Fruit fly (Drosophila melanogaster) whole organism, wandering third instar larva: ENCODE results near the gene CG42299.

Experiments used
- Abd-B ChIP-seq: fragments of >200 bp; optimal IDR thresholded peaks from 2 replicates; lab custom pipeline; 2017; ENCODE audit warnings: missing biosample characterization, missing genetic modification characterization
- CG9705 ChIP-seq: fragments of 200-800 bp; sonication (Bioruptor generic); optimal IDR thresholded peaks from 2 replicates; lab custom pipeline; 2018; ENCODE audit warnings: missing biosample characterization, mild to moderate bottlenecking, missing genetic modification characterization
- Dfd ChIP-seq: fragments of >200 bp; optimal IDR thresholded peaks from 2 replicates; lab custom pipeline; 2017; ENCODE audit warnings: missing biosample characterization, missing genetic modification characterization
- Dif ChIP-seq: fragments of 200-275, 200-300 bp; sonication (Bioruptor generic); optimal IDR thresholded peaks from 2 replicates; lab custom pipeline; 2018; ENCODE audit warnings: missing biosample characterization, missing genetic modification characterization; ENCODE audit not compliant: partially characterized antibody
- GATAd ChIP-seq: sonication (Bioruptor generic); optimal IDR thresholded peaks from 2 replicates; lab custom pipeline; 2016; ENCODE audit warnings: missing biosample characterization, missing genetic modification characterization
- HLH106 ChIP-seq: fragments of 200-800 bp; optimal IDR thresholded peaks from 3 replicates; lab custom pipeline; 2019; ENCODE audit warnings: missing biosample characterization, mild to moderate bottlenecking, missing genetic modification characterization, moderate library complexity
- Hnf4 ChIP-seq: fragments of 200-800 bp; sonication (Bioruptor generic); optimal IDR thresholded peaks from 2 replicates; lab custom pipeline; 2016; ENCODE audit warnings: missing biosample characterization, mild to moderate bottlenecking, missing genetic modification characterization
- Hr83 ChIP-seq: fragments of 200-300 bp; sonication (Bioruptor generic); optimal IDR thresholded peaks from 2 replicates; lab custom pipeline; 2016; ENCODE audit warnings: missing biosample characterization, mild to moderate bottlenecking, missing genetic modification characterization, moderate library complexity; ENCODE audit not compliant: poor library complexity, severe bottlenecking
- Jra ChIP-seq: sonication (Bioruptor generic); optimal IDR thresholded peaks from 2 replicates; lab custom pipeline; 2016; ENCODE audit warnings: missing biosample characterization, missing genetic modification characterization
- Mio ChIP-seq: sonication (Bioruptor generic); optimal IDR thresholded peaks from 2 replicates; lab custom pipeline; 2016; ENCODE audit warnings: missing biosample characterization, missing genetic modification characterization
- Myc ChIP-seq: fragments of >200 bp; optimal IDR thresholded peaks from 2 replicates; lab custom pipeline; 2017
- N ChIP-seq: fragments of >200 bp; optimal IDR thresholded peaks from 2 replicates; lab custom pipeline; 2018; ENCODE audit warnings: missing biosample characterization, missing external identifiers, missing genetic modification characterization
- OdsH ChIP-seq: fragments of 200-800 bp; sonication (Bioruptor generic); optimal IDR thresholded peaks from 2 replicates; lab custom pipeline; 2016; ENCODE audit warnings: missing biosample characterization, mild to moderate bottlenecking, missing genetic modification characterization
- Rel ChIP-seq, 2 experiments: fragments of 200-800 bp; sonication (Bioruptor generic) in 1 of 2; optimal IDR thresholded peaks; 2 replicates in 1 of 2; 3 replicates in 1 of 2; lab custom pipeline; 2016 to 2019; ENCODE audit warnings: mild to moderate bottlenecking in 2 of 2, missing biosample characterization in 2 of 2, missing genetic modification characterization in 2 of 2, moderate library complexity in 1 of 2
- Sp1 ChIP-seq: fragments of 200-800 bp; sonication (Bioruptor generic); optimal IDR thresholded peaks from 3 replicates; lab custom pipeline; 2019; ENCODE audit warnings: missing biosample characterization, mild to moderate bottlenecking, missing genetic modification characterization, moderate library complexity
- Vsx2 ChIP-seq: fragments of 200-300, 225-300 bp; sonication (Bioruptor generic); optimal IDR thresholded peaks from 2 replicates; lab custom pipeline; 2018; ENCODE audit warnings: missing biosample characterization, missing genetic modification characterization; ENCODE audit not compliant: partially characterized antibody
- br ChIP-seq: fragments of 200-800 bp; sonication (Bioruptor generic); optimal IDR thresholded peaks from 2 replicates; lab custom pipeline; 2016; ENCODE audit warnings: missing biosample characterization, missing genetic modification characterization
- dl ChIP-seq, 2 experiments: fragments of 175-275, 200-275 bp in 1 of 2; fragments of 200-275 bp in 1 of 2; sonication (Bioruptor generic); optimal IDR thresholded peaks; lab custom pipeline; 2018; ENCODE audit warnings: mild to moderate bottlenecking in 2 of 2, missing biosample characterization in 2 of 2, missing genetic modification characterization in 2 of 2, moderate library complexity in 2 of 2; ENCODE audit not compliant: partially characterized antibody in 2 of 2, insufficient read depth in 1 of 2
- dmrt93B ChIP-seq: fragments of 200-800 bp; sonication (Bioruptor generic); optimal IDR thresholded peaks from 2 replicates; lab custom pipeline; 2018; ENCODE audit warnings: missing biosample characterization, mild to moderate bottlenecking, missing genetic modification characterization
- dsf ChIP-seq: sonication (Bioruptor generic); optimal IDR thresholded peaks from 2 replicates; lab custom pipeline; 2016; ENCODE audit warnings: missing biosample characterization, missing genetic modification characterization, borderline replicate concordance
- ey ChIP-seq: fragments of 200-800 bp; sonication (Bioruptor generic); optimal IDR thresholded peaks from 2 replicates; lab custom pipeline; 2016; ENCODE audit warnings: missing biosample characterization, missing genetic modification characterization
- foxo ChIP-seq, 2 experiments: fragments of 200-800 bp; sonication (Bioruptor generic); optimal IDR thresholded peaks; 2 replicates in 1 of 2; 3 replicates in 1 of 2; lab custom pipeline; 2016 to 2017; ENCODE audit warnings: missing biosample characterization in 2 of 2, missing genetic modification characterization in 2 of 2
- fru ChIP-seq: fragments of 200-800 bp; sonication (Bioruptor generic); optimal IDR thresholded peaks from 3 replicates; lab custom pipeline; 2016; ENCODE audit warnings: missing biosample characterization, mild to moderate bottlenecking, missing genetic modification characterization
- h ChIP-seq: fragments of 200-800 bp; sonication (Bioruptor generic); optimal IDR thresholded peaks from 3 replicates; lab custom pipeline; 2016; ENCODE audit warnings: missing biosample characterization, mild to moderate bottlenecking, missing genetic modification characterization
- jim ChIP-seq: fragments of 175-275, 200-325 bp; sonication (Bioruptor generic); optimal IDR thresholded peaks from 2 replicates; lab custom pipeline; 2016; ENCODE audit warnings: missing biosample characterization, mild to moderate bottlenecking, missing genetic modification characterization
- lola ChIP-seq: fragments of >200 bp; optimal IDR thresholded peaks from 2 replicates; lab custom pipeline; 2017; ENCODE audit warnings: missing biosample characterization, missing genetic modification characterization
- pan ChIP-seq: fragments of >200 bp; optimal IDR thresholded peaks from 2 replicates; lab custom pipeline; 2017
- psq ChIP-seq: fragments of 200-800 bp; sonication (Bioruptor generic); optimal IDR thresholded peaks from 3 replicates; lab custom pipeline; 2017; ENCODE audit warnings: missing biosample characterization, mild to moderate bottlenecking, missing genetic modification characterization, moderate library complexity
- rgr ChIP-seq: fragments of 200-800 bp; sonication (Bioruptor generic); optimal IDR thresholded peaks from 3 replicates; lab custom pipeline; 2016; ENCODE audit warnings: missing biosample characterization, mild to moderate bottlenecking, missing genetic modification characterization
- sage ChIP-seq: fragments of 200-800 bp; sonication (Bioruptor generic); optimal IDR thresholded peaks from 2 replicates; lab custom pipeline; 2016; ENCODE audit warnings: missing biosample characterization, mild to moderate bottlenecking, missing genetic modification characterization
- sv ChIP-seq: fragments of 200-800 bp; sonication (Bioruptor generic); optimal IDR thresholded peaks from 3 replicates; lab custom pipeline; 2016; ENCODE audit warnings: missing biosample characterization, missing genetic modification characterization
- tai ChIP-seq: sonication (Bioruptor generic); optimal IDR thresholded peaks from 2 replicates; lab custom pipeline; 2016; ENCODE audit warnings: missing biosample characterization, missing genetic modification characterization

Gene CG42299

DNA sequence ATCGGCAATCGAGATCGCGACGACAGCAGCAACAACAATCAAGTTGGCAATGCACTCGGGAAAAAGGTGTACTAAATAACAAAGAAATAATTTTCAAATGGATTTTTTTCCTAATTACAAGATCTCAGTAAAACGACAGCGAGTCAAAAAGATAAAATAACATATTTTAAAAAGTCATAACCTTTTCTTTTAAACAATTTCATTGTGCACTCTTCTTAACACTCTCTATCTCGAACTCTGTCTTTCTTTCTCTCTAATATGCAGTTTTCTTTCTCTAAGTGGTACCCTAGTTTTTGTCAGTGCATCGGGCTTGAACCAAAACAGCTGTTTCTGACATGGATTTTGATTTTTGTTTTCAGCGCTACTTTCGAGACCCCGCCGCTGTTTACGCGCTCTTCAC, 26.4 kb downstream of the CG42299 start:
- TF ChIP-seq dmrt93B (GFP tag; lab: Kevin White, UChicago): peak; percentile 38
- TF ChIP-seq Vsx2: no peak
- peak; percentile 70 for TF ChIP-seq h (GFP tag; lab: Kevin White, UChicago)
- no peak for TF ChIP-seq Rel (GFP tag; optimal IDR thresholded peaks at IDR 0.05; lab: Kevin White, UChicago)
- TF ChIP-seq Rel (tag; optimal IDR thresholded peaks at IDR 0.05; lab: Kevin White, UChicago): peak; percentile 16
- peak; percentile 62 for TF ChIP-seq rgr (GFP tag; lab: Kevin White, UChicago)
- TF ChIP-seq fru (GFP tag; lab: Kevin White, UChicago): peak; percentile 61
- peak; percentile 44 for TF ChIP-seq psq
- TF ChIP-seq pan (lab: Kevin White, UChicago): no peak
- TF ChIP-seq Dfd (GFP tag; lab: Kevin White, UChicago): no peak
- TF ChIP-seq foxo (GFP tag; optimal IDR thresholded peaks at IDR 0.05; lab: Kevin White, UChicago): peak in 1 of 2 experiments; percentile 50
- peak; percentile 66 for TF ChIP-seq Sp1 (GFP tag; lab: Kevin White, UChicago)
- no peak for TF ChIP-seq sage (GFP tag; lab: Kevin White, UChicago)
- TF ChIP-seq sv (GFP tag; lab: Kevin White, UChicago): peak; percentile 70
- peak; percentile 73 for TF ChIP-seq HLH106 (tag; lab: Kevin White, UChicago)
- peak; percentile 29 for TF ChIP-seq br (GFP tag; lab: Kevin White, UChicago)
- TF ChIP-seq OdsH: peak; percentile 28
- TF ChIP-seq tai (GFP tag; lab: Kevin White, UChicago): no peak
- TF ChIP-seq Hr83 (GFP tag; lab: Kevin White, UChicago): no peak
- TF ChIP-seq Myc (lab: Kevin White, UChicago): no peak
- TF ChIP-seq Hnf4 (GFP tag; lab: Kevin White, UChicago): peak; percentile 23
- peak; percentile 53 for TF ChIP-seq ey (GFP tag; lab: Kevin White, UChicago)

DNA sequence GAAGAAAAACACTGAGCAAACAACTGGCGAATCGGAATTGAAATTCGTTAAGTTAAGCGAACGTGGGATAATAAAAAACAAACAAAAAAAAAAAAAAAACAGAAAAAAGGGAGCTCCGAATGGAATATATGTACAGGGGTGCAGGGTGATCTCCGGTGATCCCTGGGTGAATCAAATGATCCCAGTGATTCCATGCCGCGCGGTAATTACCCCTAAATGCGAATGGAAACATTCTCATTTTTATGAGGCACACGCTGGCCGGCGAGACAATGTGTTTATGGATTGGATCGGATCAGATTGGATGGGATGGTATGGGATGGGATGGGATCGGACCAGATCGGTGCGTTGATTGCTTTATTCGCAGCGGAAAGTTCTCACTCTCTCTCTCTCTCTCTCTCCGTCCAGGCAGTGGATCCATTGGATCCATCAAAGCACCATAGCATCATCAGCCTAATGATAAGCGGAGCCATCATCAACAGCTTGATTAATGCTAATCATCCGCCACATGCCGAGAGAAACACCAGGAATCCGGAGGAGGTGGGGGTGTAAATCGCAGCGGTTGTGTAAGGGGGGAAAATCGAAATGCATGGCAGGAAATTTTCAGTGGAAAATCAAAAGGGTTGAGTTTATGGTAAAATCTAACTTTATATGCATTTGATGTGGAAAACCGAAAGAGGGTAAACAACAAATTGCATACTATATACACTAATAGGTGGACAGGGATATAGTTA, 29.9 kb downstream of the CG42299 start:
- TF ChIP-seq Mio (GFP tag; lab: Kevin White, UChicago): no peak
- TF ChIP-seq psq: peak; percentile 1
- no peak for TF ChIP-seq Rel (GFP tag; optimal IDR thresholded peaks at IDR 0.05; lab: Kevin White, UChicago)
- TF ChIP-seq Rel (tag; optimal IDR thresholded peaks at IDR 0.05; lab: Kevin White, UChicago): peak; percentile 76

DNA sequence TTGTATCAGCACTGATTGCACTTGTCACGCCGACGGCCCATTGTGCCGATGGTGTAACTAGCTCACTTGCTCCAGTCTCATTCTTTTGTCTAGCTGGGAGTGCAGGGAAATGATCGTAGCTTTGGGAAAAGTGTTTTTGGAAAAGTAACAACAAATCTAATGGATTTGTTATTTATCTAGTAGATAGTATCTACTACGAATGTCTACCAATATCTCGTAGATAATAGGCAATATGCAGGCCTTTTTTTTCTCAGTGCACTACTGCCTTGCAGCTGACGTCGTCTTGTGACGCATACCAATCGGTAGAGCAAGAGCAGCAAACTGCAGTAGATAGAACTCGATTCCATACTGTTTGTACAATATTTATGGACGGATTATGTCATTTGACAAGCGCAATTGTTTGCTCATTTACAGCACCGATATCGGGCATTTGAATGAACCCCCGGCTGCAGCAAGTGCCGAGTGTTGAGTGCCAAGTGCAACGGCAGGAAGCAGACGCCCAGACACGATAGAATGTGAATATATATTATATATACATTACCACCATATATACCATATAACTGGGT, 31.9 kb downstream of the CG42299 start:
- TF ChIP-seq pan (lab: Kevin White, UChicago): no peak
- no peak for TF ChIP-seq fru (GFP tag; lab: Kevin White, UChicago)
- TF ChIP-seq OdsH: no peak
- TF ChIP-seq Dfd (GFP tag; lab: Kevin White, UChicago): no peak
- TF ChIP-seq ey (GFP tag; lab: Kevin White, UChicago): no peak
- TF ChIP-seq Jra (GFP tag; lab: Kevin White, UChicago): no peak
- TF ChIP-seq Dif (GFP tag; lab: Kevin White, UChicago): no peak
- TF ChIP-seq HLH106 (tag; lab: Kevin White, UChicago): no peak
- TF ChIP-seq foxo (GFP tag; optimal IDR thresholded peaks at IDR 0.05; lab: Kevin White, UChicago): no peak
- TF ChIP-seq lola (GFP tag; lab: Kevin White, UChicago): no peak
- TF ChIP-seq Mio (GFP tag; lab: Kevin White, UChicago): no peak
- TF ChIP-seq GATAd: no peak
- TF ChIP-seq dsf: no peak
- TF ChIP-seq Sp1 (GFP tag; lab: Kevin White, UChicago): no peak
- TF ChIP-seq dmrt93B (GFP tag; lab: Kevin White, UChicago): no peak
- no peak for TF ChIP-seq jim (GFP tag; lab: Kevin White, UChicago)
- TF ChIP-seq, all 38 proteins: peak for 0

DNA sequence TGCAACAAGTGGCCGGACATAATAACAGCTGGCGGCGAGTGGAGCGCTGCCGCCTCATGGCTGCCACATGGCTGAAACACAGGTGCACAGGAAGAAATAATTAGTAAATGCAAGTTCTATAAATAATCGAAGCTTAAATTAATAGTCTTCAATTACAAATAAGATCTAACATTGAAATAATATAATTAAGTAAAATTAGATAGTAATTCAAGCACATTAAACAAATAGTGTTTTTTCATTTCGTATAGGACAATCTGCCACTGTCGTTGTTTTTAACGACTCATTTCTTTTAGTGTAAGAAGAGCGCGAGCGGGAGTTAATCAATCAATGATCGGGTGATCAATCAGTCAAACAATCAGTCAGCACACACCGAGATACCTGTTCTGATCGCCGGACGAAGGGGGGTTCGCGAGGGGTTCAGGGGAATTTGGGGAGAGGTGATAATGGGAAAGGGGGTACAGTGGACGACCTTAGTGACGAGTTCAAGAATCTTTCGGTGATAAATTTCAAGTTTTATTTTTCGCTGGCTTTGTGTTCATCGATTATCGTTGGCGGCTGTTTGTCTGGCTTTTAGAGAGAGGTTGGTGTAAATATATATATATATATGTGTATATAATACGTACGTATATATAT, 35.5 kb downstream of the CG42299 start:
- TF ChIP-seq foxo (GFP tag; optimal IDR thresholded peaks at IDR 0.05; lab: Kevin White, UChicago) (peak in 1 of 2 experiments; percentile 24), Dif (GFP tag; lab: Kevin White, UChicago) (no peak), Hnf4 (GFP tag; lab: Kevin White, UChicago) (no peak), CG9705 (GFP tag; lab: Kevin White, UChicago) (no peak), Sp1 (GFP tag; lab: Kevin White, UChicago) (no peak), Rel (GFP tag; optimal IDR thresholded peaks at IDR 0.05; lab: Kevin White, UChicago) (no peak), Rel (tag; optimal IDR thresholded peaks at IDR 0.05; lab: Kevin White, UChicago) (peak; percentile 15), dl (GFP tag; optimal IDR thresholded peaks at IDR 0.05; lab: Kevin White, UChicago; ENCODE audit: insufficient read depth in 1 of 2, partially characterized antibody in 2 of 2) (no peak), Mio (GFP tag; lab: Kevin White, UChicago) (no peak), HLH106 (tag; lab: Kevin White, UChicago) (peak; percentile 27), h (GFP tag; lab: Kevin White, UChicago) (peak; percentile 9), OdsH (no peak), fru (GFP tag; lab: Kevin White, UChicago) (peak; percentile 16), GATAd (no peak), Jra (GFP tag; lab: Kevin White, UChicago) (no peak), Dfd (GFP tag; lab: Kevin White, UChicago) (no peak), sv (GFP tag; lab: Kevin White, UChicago) (no peak), Abd-B (GFP tag; lab: Kevin White, UChicago) (no peak), Vsx2 (no peak), dsf (no peak), N (GFP tag; lab: Kevin White, UChicago) (no peak)
